Fruit fly (Drosophila melanogaster): Measurements from ENCODE around the gene Oseg4.

Gene Oseg4

DNA sequence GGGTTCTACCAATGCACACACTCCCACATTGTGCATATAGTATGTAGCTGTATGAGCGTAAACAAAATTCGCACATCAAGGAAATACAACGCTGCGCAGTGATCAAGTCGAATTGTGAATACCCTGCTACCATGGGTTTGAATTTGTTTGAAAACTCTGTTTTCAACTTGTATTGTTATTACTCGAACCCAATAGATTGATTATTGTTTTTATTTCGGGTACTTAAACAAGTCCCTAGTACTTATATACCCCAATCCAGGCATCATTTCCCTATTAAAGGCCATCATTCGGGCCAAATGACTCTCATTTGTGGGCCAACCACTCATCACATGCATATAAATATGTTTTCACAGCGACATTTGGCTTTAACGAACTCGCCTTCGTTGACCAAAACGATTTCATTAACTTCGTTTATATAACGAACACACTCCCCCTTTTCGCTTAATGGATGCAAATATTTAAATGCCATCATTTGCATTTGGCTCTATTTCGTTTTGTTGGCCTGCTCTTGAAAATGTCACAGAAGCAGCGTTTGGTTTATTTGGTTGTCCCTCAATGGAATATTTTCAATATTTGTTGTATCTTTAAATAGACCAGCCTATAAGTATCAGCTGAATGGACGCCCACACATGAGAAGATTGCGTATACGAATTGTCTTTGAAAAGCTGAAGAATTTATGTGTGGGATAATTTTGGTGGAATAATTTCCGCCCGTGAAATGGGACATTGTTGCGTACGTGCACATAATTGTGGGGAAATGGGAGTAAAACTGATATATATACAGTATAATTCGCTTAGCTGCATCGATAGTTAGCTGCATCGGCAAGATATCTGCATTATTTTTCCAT, 4.8 kb upstream of the Oseg4 start (continued):
- no peak for TF ChIP-seq BtbVII (GFP tag; optimal IDR thresholded peaks at IDR 0.05)
- no peak for TF ChIP-seq Spps (tag; optimal IDR thresholded peaks at IDR 0.05)
- TF ChIP-seq Ada2b (GFP tag; IDR thresholded peaks at IDR 0.05), result no peak
- TF ChIP-seq CG31441 (GFP tag; IDR thresholded peaks at IDR 0.05), result peak; percentile 59
- TF ChIP-seq Med (GFP tag), result peak; percentile 95
- peak; percentile 69 for TF ChIP-seq al (GFP tag; IDR thresholded peaks at IDR 0.05)
- peak; percentile 66 for TF ChIP-seq CG2678 (tag; optimal IDR thresholded peaks at IDR 0.05)
- no peak for TF ChIP-seq corto (GFP tag; optimal IDR thresholded peaks at IDR 0.05)
- TF ChIP-seq CG18262 (tag; optimal IDR thresholded peaks at IDR 0.05), result peak; percentile 42
- no peak for TF ChIP-seq Fer1 (GFP tag; optimal IDR thresholded peaks at IDR 0.05)
- TF ChIP-seq CG9727 (GFP tag; optimal IDR thresholded peaks at IDR 0.05), result peak; percentile 24
- TF ChIP-seq CG1233 (GFP tag; optimal IDR thresholded peaks at IDR 0.05), result peak; percentile 54
- TF ChIP-seq CG10267 (tag; optimal IDR thresholded peaks at IDR 0.05), result peak; percentile 19
- peak; percentile 7 for TF ChIP-seq CG7556 (GFP tag; optimal IDR thresholded peaks at IDR 0.05)
- peak; percentile 29 for TF ChIP-seq Hmr (GFP tag; optimal IDR thresholded peaks at IDR 0.05)
- peak; percentile 63 for TF ChIP-seq Xrp1 (GFP tag; IDR thresholded peaks at IDR 0.05)
- peak; percentile 45; the same call in 1 of the 3 replicates for TF ChIP-seq CG11560 (tag; IDR thresholded peaks at IDR 0.05)
- peak; percentile 44 for TF ChIP-seq CG17359 (tag; optimal IDR thresholded peaks at IDR 0.05)
- TF ChIP-seq CG10462 (GFP tag; optimal IDR thresholded peaks at IDR 0.05), result peak; percentile 0
- peak; percentile 66 for TF ChIP-seq HLH54F (GFP tag; optimal IDR thresholded peaks at IDR 0.05)
- TF ChIP-seq Dek (tag; optimal IDR thresholded peaks at IDR 0.05), result peak; percentile 63
- peak; percentile 70 for TF ChIP-seq stc (GFP tag; IDR thresholded peaks at IDR 0.05)
- TF ChIP-seq CG13123 (GFP tag; optimal IDR thresholded peaks at IDR 0.05), result peak; percentile 22
- TF ChIP-seq CG10321 (GFP tag; IDR thresholded peaks at IDR 0.05), result peak; percentile 34; the same call in 1 of the 2 replicates
- peak; percentile 1 for TF ChIP-seq en (GFP tag; optimal IDR thresholded peaks at IDR 0.05)
- TF ChIP-seq Rfx (GFP tag; IDR thresholded peaks at IDR 0.05), result peak; percentile 87
- TF ChIP-seq CG14667 (GFP tag; IDR thresholded peaks at IDR 0.05), result peak; percentile 43; the same call in 1 of the 2 replicates
- TF ChIP-seq Mes4 (GFP tag; optimal IDR thresholded peaks at IDR 0.05), result no peak
- peak; percentile 83 for TF ChIP-seq Oli (tag; optimal IDR thresholded peaks at IDR 0.05)
- no peak for TF ChIP-seq CG10959 (GFP tag; IDR thresholded peaks at IDR 0.05)
- TF ChIP-seq lola (GFP tag; optimal IDR thresholded peaks at IDR 0.05), result no peak
- TF ChIP-seq D19A (tag; optimal IDR thresholded peaks at IDR 0.05), result no peak
- TF ChIP-seq ERR (GFP tag; optimal IDR thresholded peaks at IDR 0.05), result no peak
- TF ChIP-seq CG2120 (GFP tag; optimal IDR thresholded peaks at IDR 0.05), result peak; percentile 74
- TF ChIP-seq HLH3B (GFP tag; IDR thresholded peaks at IDR 0.05), result peak; percentile 50; the same call in 1 of the 2 replicates
- TF ChIP-seq CG12219 (GFP tag; optimal IDR thresholded peaks at IDR 0.05), result peak; percentile 73
- TF ChIP-seq CG12299 (tag; optimal IDR thresholded peaks at IDR 0.05), result no peak
- peak; percentile 13; the same call in 1 of the 2 replicates for TF ChIP-seq Ravus (GFP tag; IDR thresholded peaks at IDR 0.05)
- TF ChIP-seq Pdp1 (GFP tag; optimal IDR thresholded peaks at IDR 0.05), result peak; percentile 6 to 78
- TF ChIP-seq Hr51 (GFP tag; optimal IDR thresholded peaks at IDR 0.05), result peak; percentile 34 to 83
- TF ChIP-seq CG4424 (GFP tag; optimal IDR thresholded peaks at IDR 0.05), result peak; percentile 33
- no peak for TF ChIP-seq tll (GFP tag; optimal IDR thresholded peaks at IDR 0.05)
- peak; percentile 71 for TF ChIP-seq CG11247 (GFP tag; IDR thresholded peaks at IDR 0.05)
- no peak for TF ChIP-seq CG8478 (optimal IDR thresholded peaks at IDR 0.05)
- peak; percentile 61 for TF ChIP-seq CG8924 (tag; optimal IDR thresholded peaks at IDR 0.05)
- TF ChIP-seq Nf-YB (GFP tag; optimal IDR thresholded peaks at IDR 0.05), result no peak
- TF ChIP-seq fd64A (GFP tag; optimal IDR thresholded peaks at IDR 0.05), result no peak
- no peak for TF ChIP-seq CTCF (GFP tag; optimal IDR thresholded peaks at IDR 0.05)
- peak; percentile 76 for TF ChIP-seq CG13424 (tag; optimal IDR thresholded peaks at IDR 0.05)
- TF ChIP-seq h (optimal IDR thresholded peaks at IDR 0.05), result no peak
